Fruit fly (Drosophila melanogaster) whole organism, embryonic: Measurements from ENCODE around the gene CG31098.

Experiments
- Aef1 ChIP-seq: fragments of 200-800 bp; sonication (Bioruptor generic); IDR thresholded peaks from 3 replicates; pipeline ENCODE4 v1.3.6; 2022; ENCODE audit warnings: missing biosample characterization, missing genetic modification characterization
- BEAF-32 ChIP-seq: fragments of 200-800 bp; sonication (Bioruptor generic); optimal IDR thresholded peaks from 3 replicates; lab custom pipeline; 2017; ENCODE audit warnings: missing biosample characterization, missing genetic modification characterization, mild to moderate bottlenecking, moderate library complexity, missing genetic modification reagents
- Bteb2 ChIP-seq: fragments of 200-800 bp; sonication (Bioruptor generic); optimal IDR thresholded peaks from 2 replicates; lab custom pipeline; 2016; ENCODE audit warnings: missing biosample characterization, missing genetic modification characterization
- CG12219 ChIP-seq: fragments of 200-800 bp; sonication (Bioruptor generic); optimal IDR thresholded peaks from 3 replicates; lab custom pipeline; 2018; ENCODE audit warnings: missing biosample characterization, mild to moderate bottlenecking, missing genetic modification characterization
- CG15696 ChIP-seq: fragments of 200-800 bp; sonication (Bioruptor generic); optimal IDR thresholded peaks from 2 replicates; lab custom pipeline; 2019; ENCODE audit warnings: missing biosample characterization, mild to moderate bottlenecking, missing genetic modification characterization, moderate library complexity
- CG18011 ChIP-seq: fragments of 200-800 bp; sonication (Bioruptor generic); optimal IDR thresholded peaks from 2 replicates; lab custom pipeline; 2017; ENCODE audit warnings: missing biosample characterization, missing genetic modification characterization, mild to moderate bottlenecking, moderate library complexity, missing genotype
- CG3281 ChIP-seq: fragments of 200-800 bp; sonication (Bioruptor generic); optimal IDR thresholded peaks from 3 replicates; lab custom pipeline; 2017; ENCODE audit warnings: missing biosample characterization, mild to moderate bottlenecking, missing genetic modification characterization
- CG33213 ChIP-seq: fragments of 200-800 bp; sonication (Bioruptor generic); optimal IDR thresholded peaks from 3 replicates; lab custom pipeline; 2016; ENCODE audit warnings: missing biosample characterization, missing genetic modification characterization
- CG3407 ChIP-seq: fragments of 200-800 bp; sonication (Bioruptor generic); optimal IDR thresholded peaks from 2 replicates; lab custom pipeline; 2018; ENCODE audit warnings: missing biosample characterization, mild to moderate bottlenecking, missing genetic modification characterization
- CG3995 ChIP-seq: fragments of 200-800 bp; sonication (Bioruptor generic); optimal IDR thresholded peaks from 3 replicates; lab custom pipeline; 2016; ENCODE audit warnings: missing biosample characterization, missing genetic modification characterization
- CG8290 ChIP-seq, 3 experiments: fragments of 200-800 bp; sonication (Bioruptor generic); optimal IDR thresholded peaks; 2 replicates each; lab custom pipeline; 2016 to 2019; ENCODE audit warnings: missing biosample characterization in 3 of 3, missing genetic modification characterization in 3 of 3, mild to moderate bottlenecking in 2 of 3, moderate library complexity in 1 of 3
- CG8478 ChIP-seq: fragments of >200 bp; optimal IDR thresholded peaks from 2 replicates; lab custom pipeline; 2018
- Dad ChIP-seq: fragments of 200-800 bp; sonication (Bioruptor generic); optimal IDR thresholded peaks from 3 replicates; lab custom pipeline; 2016; ENCODE audit warnings: missing biosample characterization, missing genetic modification characterization
- Dbx ChIP-seq: fragments of 200-800 bp; sonication (Bioruptor generic); IDR thresholded peaks from 3 replicates; pipeline ENCODE4 v1.3.6; 2022; ENCODE audit warnings: missing biosample characterization, missing genetic modification characterization
- Dfd ChIP-seq, 2 experiments: fragments of >200 bp; optimal IDR thresholded peaks; 2 replicates each; lab custom pipeline; 2017; ENCODE audit warnings: missing biosample characterization in 2 of 2, missing genetic modification characterization in 2 of 2
- Dref ChIP-seq: fragments of 200-800 bp; sonication (Bioruptor generic); IDR thresholded peaks from 2 replicates; pipeline ENCODE4 v1.3.6; 2022; ENCODE audit warnings: missing biosample characterization, missing genetic modification characterization
- Eip74EF ChIP-seq, 2 experiments: fragments of 200-800 bp in 1 of 2; fragments of >200 bp in 1 of 2; sonication (Bioruptor generic) in 1 of 2; optimal IDR thresholded peaks; 2 replicates each; lab custom pipeline; 2017 to 2019; ENCODE audit warnings: missing biosample characterization in 2 of 2, missing genetic modification characterization in 2 of 2, mild to moderate bottlenecking in 1 of 2, moderate library complexity in 1 of 2
- Ets65A ChIP-seq: fragments of 200-800 bp; sonication (Bioruptor generic); peaks from one replicate; lab custom pipeline; 2016; ENCODE audit warnings: missing biosample characterization, missing genetic modification characterization
- Ets97D ChIP-seq: fragments of 200-800 bp; sonication (Bioruptor generic); optimal IDR thresholded peaks from 3 replicates; lab custom pipeline; 2016; ENCODE audit warnings: missing biosample characterization, missing genetic modification characterization
- NC2β ChIP-seq: fragments of 200-800 bp; sonication (Bioruptor generic); optimal IDR thresholded peaks from 2 replicates; lab custom pipeline; 2016; ENCODE audit warnings: missing biosample characterization, missing genetic modification characterization
- NfI ChIP-seq: fragments of 200-800 bp; sonication (Bioruptor generic); optimal IDR thresholded peaks from 3 replicates; lab custom pipeline; 2018; ENCODE audit warnings: missing biosample characterization, mild to moderate bottlenecking, missing genetic modification characterization, moderate library complexity
- Pdp1 ChIP-seq, 2 experiments: fragments of 200-800 bp; sonication (Bioruptor generic); optimal IDR thresholded peaks; 3 replicates each; lab custom pipeline; 2016; ENCODE audit warnings: missing biosample characterization in 2 of 2, missing genetic modification characterization in 2 of 2, mild to moderate bottlenecking in 1 of 2, moderate library complexity in 1 of 2
- Rx ChIP-seq: fragments of 200-800 bp; sonication (Bioruptor generic); IDR thresholded peaks from 2 replicates; pipeline ENCODE4 v1.3.6; 2022; ENCODE audit warnings: missing biosample characterization, missing genetic modification characterization
- Six4 ChIP-seq: fragments of 200-800 bp; sonication (Bioruptor generic); optimal IDR thresholded peaks from 2 replicates; lab custom pipeline; 2016; ENCODE audit warnings: missing biosample characterization, missing genetic modification characterization
- Trl ChIP-seq, 3 experiments: fragments of >200 bp in 2 of 3; fragments of 200-800 bp in 1 of 3; sonication (Bioruptor generic) in 1 of 3; optimal IDR thresholded peaks; 2 replicates in 1 of 3; 3 replicates in 2 of 3; lab custom pipeline; 2016 to 2017; ENCODE audit warnings: missing biosample characterization in 1 of 3, missing genetic modification characterization in 1 of 3
- br ChIP-seq: fragments of >200 bp; optimal IDR thresholded peaks from 2 replicates; lab custom pipeline; 2017
- cg ChIP-seq: fragments of 200-800 bp; sonication (Bioruptor generic); optimal IDR thresholded peaks from 3 replicates; lab custom pipeline; 2019; ENCODE audit warnings: missing biosample characterization, mild to moderate bottlenecking, missing genetic modification characterization, moderate library complexity
- chinmo ChIP-seq: fragments of 200-800 bp; sonication (Bioruptor generic); IDR thresholded peaks from 4 replicates; pipeline ENCODE4 v1.3.6; 2022; ENCODE audit warnings: missing biosample characterization, missing genetic modification characterization; ENCODE audit not compliant: partially characterized antibody
- da ChIP-seq: fragments of 200-800 bp; sonication (Bioruptor generic); optimal IDR thresholded peaks from 2 replicates; lab custom pipeline; 2016; ENCODE audit warnings: missing biosample characterization, missing genetic modification characterization
- exex ChIP-seq: fragments of 200-800 bp; sonication (Bioruptor generic); optimal IDR thresholded peaks from 4 replicates; lab custom pipeline; 2018; ENCODE audit warnings: missing biosample characterization, mild to moderate bottlenecking, missing genetic modification characterization, moderate library complexity
- hb ChIP-seq: fragments of 200-800 bp; sonication (Bioruptor generic); IDR thresholded peaks from 3 replicates; pipeline ENCODE4 v1.3.6; 2022; ENCODE audit warnings: missing biosample characterization, missing genetic modification characterization; ENCODE audit not compliant: partially characterized antibody
- lmd ChIP-seq: fragments of 200-800 bp; sonication (Bioruptor generic); IDR thresholded peaks from 2 replicates; pipeline ENCODE4 v1.3.6; 2022; ENCODE audit warnings: missing biosample characterization, missing genetic modification characterization
- nom ChIP-seq: fragments of 200-800 bp; sonication (Bioruptor generic); optimal IDR thresholded peaks from 2 replicates; lab custom pipeline; 2017; ENCODE audit warnings: missing biosample characterization, missing genetic modification characterization, mild to moderate bottlenecking, moderate library complexity, missing genetic modification reagents
- repo ChIP-seq: fragments of 200-800 bp; sonication (Bioruptor generic); optimal IDR thresholded peaks from 2 replicates; lab custom pipeline; 2016; ENCODE audit warnings: missing biosample characterization, missing genetic modification characterization
- sens ChIP-seq: fragments of 200-800 bp; sonication (Bioruptor generic); peaks from one replicate; lab custom pipeline; 2016; ENCODE audit warnings: missing biosample characterization, missing genetic modification characterization
- shn ChIP-seq: fragments of 200-800 bp; sonication (Bioruptor generic); optimal IDR thresholded peaks from 3 replicates; lab custom pipeline; 2016; ENCODE audit warnings: missing biosample characterization, missing genetic modification characterization
- sug ChIP-seq: fragments of 200-800 bp; optimal IDR thresholded peaks from 2 replicates; lab custom pipeline; 2019; ENCODE audit warnings: missing biosample characterization, mild to moderate bottlenecking, missing genetic modification characterization, moderate library complexity
- tio ChIP-seq: fragments of 200-800 bp; sonication (Bioruptor generic); optimal IDR thresholded peaks from 2 replicates; lab custom pipeline; 2017; ENCODE audit warnings: missing biosample characterization, missing genetic modification characterization, inconsistent platforms
- toy ChIP-seq: fragments of 200-800 bp; sonication (Bioruptor generic); IDR thresholded peaks from 2 replicates; pipeline ENCODE4 v1.3.6; 2022; ENCODE audit warnings: missing biosample characterization, missing genetic modification characterization
- trem ChIP-seq: fragments of 200-800 bp; optimal IDR thresholded peaks from 3 replicates; lab custom pipeline; 2019; ENCODE audit warnings: missing biosample characterization, mild to moderate bottlenecking, missing genetic modification characterization, moderate library complexity
- vfl ChIP-seq: fragments of 200-800 bp; sonication (Bioruptor generic); optimal IDR thresholded peaks from 2 replicates; lab custom pipeline; 2016; ENCODE audit warnings: missing biosample characterization, missing genetic modification characterization
- z ChIP-seq: fragments of 200-800 bp; sonication (Bioruptor generic); IDR thresholded peaks from 3 replicates; pipeline ENCODE4 v1.3.6; 2022; ENCODE audit warnings: missing biosample characterization, missing genetic modification characterization

The CG31098 gene

DNA sequence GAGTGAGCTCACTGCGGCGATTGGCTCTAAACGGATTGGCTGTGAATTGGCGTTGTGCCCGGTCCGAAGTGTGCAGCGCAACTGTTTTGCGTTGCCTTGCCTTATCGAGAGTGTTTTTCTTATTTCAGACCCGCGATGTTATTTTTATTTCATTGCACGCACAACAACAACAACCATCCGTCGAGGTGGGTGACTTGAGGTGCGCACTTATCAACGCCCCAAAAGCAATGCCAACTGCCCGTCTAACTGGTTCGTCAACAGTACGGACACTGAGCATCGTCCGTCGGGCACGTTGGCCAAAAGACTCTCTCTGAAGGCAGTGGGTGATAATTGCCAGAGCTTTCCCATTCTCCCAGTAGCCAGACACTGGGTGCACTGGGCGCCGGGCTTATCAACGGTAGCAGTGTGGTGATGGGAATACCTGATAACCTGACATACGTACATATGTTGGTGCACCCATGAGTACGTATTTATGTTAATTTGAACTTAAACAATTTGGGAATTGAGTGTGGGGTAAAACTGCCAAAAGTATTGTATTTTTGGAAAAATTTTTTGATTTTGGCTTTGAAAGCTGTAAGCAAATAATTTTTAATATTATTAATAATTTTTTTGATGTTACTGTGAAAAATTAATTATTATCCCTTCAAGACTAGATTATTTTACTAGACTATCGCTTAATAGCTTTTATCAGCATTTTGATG is 2.7 kb upstream of the CG31098 start, which contains the start of gene CG31102 (continued):
- TF ChIP-seq Rx (GFP tag; lab: Robert Waterston, UW) (no peak), Dref (no peak), Dbx (0 out of 3 replicates have a peak, but pooled peaks have one; percentile 37), Dad (no peak)
- TF ChIP-seq, all 482 proteins: peak for 23

DNA sequence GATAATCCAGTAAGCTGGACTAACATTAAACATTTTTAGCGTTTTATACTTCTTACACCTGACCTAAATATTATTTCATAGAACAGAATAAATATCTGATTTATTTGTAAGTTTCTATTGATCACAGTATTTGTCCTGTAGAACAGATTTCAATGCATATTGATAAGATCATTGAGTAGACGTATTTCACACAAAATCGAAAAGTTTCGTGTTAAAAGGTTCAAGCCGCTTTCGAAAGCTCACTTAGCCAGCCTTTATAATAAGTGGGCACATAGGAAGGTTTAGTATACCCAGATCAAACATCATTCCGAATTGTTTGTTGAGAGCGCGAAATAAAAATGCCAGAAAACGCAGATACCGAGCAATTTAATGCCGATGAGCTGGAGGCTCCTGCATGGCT is 3.2 kb downstream of the CG31098 start, which contains the start of gene CG11893:
Gene CG11893 (plus strand): TSS at position 301 of the 400 bp plus-strand sequence.
- no peak for TF ChIP-seq trem
- no peak for TF ChIP-seq CG18011 (GFP tag; lab: Kevin White, UChicago)
- TF ChIP-seq CG8478, result no peak

DNA sequence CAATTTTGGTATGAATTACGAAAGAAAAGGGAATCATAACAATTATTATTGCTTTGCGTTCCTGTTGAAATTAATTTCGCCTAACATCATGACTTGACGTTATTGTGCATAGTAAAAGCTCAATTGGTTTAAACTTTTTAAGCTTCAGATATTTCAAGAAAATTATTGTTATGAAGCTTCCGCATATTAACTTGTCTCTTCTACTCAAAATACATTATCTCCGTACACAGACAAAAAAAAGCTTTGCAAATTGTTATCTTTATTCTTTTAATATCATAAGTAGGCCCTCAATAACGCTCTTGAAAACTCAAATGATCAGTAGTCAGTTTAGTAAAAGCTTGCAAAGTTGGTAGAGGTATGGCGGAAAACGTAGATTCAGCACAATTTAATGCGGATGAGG is 5.6 kb downstream of the CG31098 start, which contains the start of gene CG13658:
Gene CG13658 (plus strand): TSS at position 347 of the 400 bp plus-strand sequence.
- no peak for TF ChIP-seq shn
- 0 out of 4 replicates have a peak, but pooled peaks have one; percentile 17 for TF ChIP-seq chinmo (GFP tag; lab: Robert Waterston, UW)
- TF ChIP-seq sens (GFP tag; lab: Kevin White, UChicago), result peak; percentile 13
- no peak for TF ChIP-seq hb (GFP tag; lab: Robert Waterston, UW)
- no peak for TF ChIP-seq Six4 (GFP tag; lab: Kevin White, UChicago)
- peak; percentile 29 for TF ChIP-seq sug
- 0 out of 3 replicates have a peak, but pooled peaks have one; percentile 31 for TF ChIP-seq z (GFP tag; lab: Robert Waterston, UW)
- TF ChIP-seq NfI (GFP tag; lab: Kevin White, UChicago), result no peak
- no peak for TF ChIP-seq Rx (GFP tag; lab: Robert Waterston, UW)
- peak in 1 of 2 experiments; percentile 16 for TF ChIP-seq Trl (optimal IDR thresholded peaks at IDR 0.05; lab: Kevin White, UChicago)
- no peak for TF ChIP-seq Trl (GFP tag; optimal IDR thresholded peaks at IDR 0.05; lab: Kevin White, UChicago)
- TF ChIP-seq CG3281, result no peak
- no peak for TF ChIP-seq toy (GFP tag; lab: Robert Waterston, UW)
- no peak for TF ChIP-seq cg (GFP tag; lab: Kevin White, UChicago)
- no peak for TF ChIP-seq BEAF-32
- TF ChIP-seq exex (tag; lab: Kevin White, UChicago), result peak; percentile 69

DNA sequence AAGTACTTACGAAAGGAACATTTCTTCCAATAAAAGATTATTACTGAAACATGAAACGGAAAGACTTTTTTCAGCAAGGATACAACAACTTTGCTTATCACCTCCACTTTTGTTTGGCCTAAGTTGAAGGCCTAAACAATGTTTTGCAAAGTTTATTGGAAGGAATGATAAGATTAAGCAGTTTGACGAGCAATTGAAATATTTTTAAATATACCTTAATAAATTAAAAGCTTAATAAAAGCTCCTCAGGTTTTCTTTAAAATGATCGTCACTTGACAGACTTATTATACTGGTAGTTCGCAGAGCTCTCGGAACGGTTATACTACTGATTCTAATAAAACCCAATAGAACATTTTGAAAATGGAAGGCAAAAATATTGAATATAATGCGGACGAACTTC is 7.6 kb downstream of the CG31098 start, which contains the start of gene CG31104:
Gene CG31104 (plus strand): TSS at position 301 of the 400 bp plus-strand sequence.
- peak; percentile 22 for TF ChIP-seq exex (tag; lab: Kevin White, UChicago)
- TF ChIP-seq CG15696 (tag; lab: Kevin White, UChicago), result no peak

DNA sequence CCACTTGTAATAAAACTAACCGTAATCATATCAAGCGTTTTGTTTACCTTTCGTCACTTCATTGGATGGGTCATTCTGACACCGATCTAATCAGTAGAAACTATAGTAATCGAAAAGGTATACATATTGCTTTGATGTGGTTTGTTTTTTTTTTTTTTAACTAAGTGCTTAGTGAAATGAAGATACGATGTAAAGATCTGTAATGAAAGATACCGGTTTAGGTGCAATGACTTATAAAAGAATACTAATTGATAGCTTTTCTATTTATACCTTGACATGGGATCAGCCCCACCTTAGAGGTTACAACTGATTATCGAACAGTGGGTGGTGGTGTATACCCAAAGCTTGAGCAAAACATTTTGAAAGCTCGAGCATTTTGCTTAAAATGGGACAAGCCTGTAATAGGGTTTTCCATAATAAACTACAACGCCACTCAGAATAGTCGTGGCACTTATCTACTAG is 9.5 kb downstream of the CG31098 start, which contains the start of gene CG31300:
Gene CG31300 (plus strand): TSS at position 412 of the 462 bp plus-strand sequence.
- no peak for TF ChIP-seq CG3407 (GFP tag; lab: Kevin White, UChicago)
- TF ChIP-seq repo, result no peak
- no peak for TF ChIP-seq Ets97D
- TF ChIP-seq CG8290 (GFP tag; optimal IDR thresholded peaks at IDR 0.05; lab: Kevin White, UChicago), result no peak
- TF ChIP-seq CG8290 (tag; optimal IDR thresholded peaks at IDR 0.05; lab: Kevin White, UChicago), result no peak
- peak in 1 of 2 experiments; percentile 59 for TF ChIP-seq Pdp1 (GFP tag; optimal IDR thresholded peaks at IDR 0.05; lab: Kevin White, UChicago)
- no peak for TF ChIP-seq Dfd (GFP tag; optimal IDR thresholded peaks at IDR 0.05; lab: Kevin White, UChicago)
- TF ChIP-seq NC2β (GFP tag; lab: Kevin White, UChicago), result no peak
- no peak for TF ChIP-seq da (GFP tag; lab: Kevin White, UChicago)
- no peak for TF ChIP-seq Aef1
- no peak for TF ChIP-seq nom (GFP tag; lab: Kevin White, UChicago)
- no peak for TF ChIP-seq z (GFP tag; lab: Robert Waterston, UW)
- TF ChIP-seq Bteb2 (GFP tag; lab: Kevin White, UChicago), result no peak
- TF ChIP-seq Six4 (GFP tag; lab: Kevin White, UChicago), result no peak
- no peak for TF ChIP-seq lmd (GFP tag; lab: Robert Waterston, UW)
- TF ChIP-seq tio, result no peak
- no peak for TF ChIP-seq vfl
- TF ChIP-seq CG33213, result no peak
- TF ChIP-seq sug, result peak; percentile 18
- no peak for TF ChIP-seq CG12219 (GFP tag; lab: Kevin White, UChicago)
- no peak for TF ChIP-seq br (lab: Kevin White, UChicago)
- no peak for TF ChIP-seq Eip74EF (GFP tag; optimal IDR thresholded peaks at IDR 0.05; lab: Kevin White, UChicago)
- TF ChIP-seq Ets65A (GFP tag; lab: Kevin White, UChicago), result no peak
- TF ChIP-seq CG3995 (GFP tag; lab: Kevin White, UChicago), result no peak
